Fruit fly (Drosophila melanogaster) whole organism, embryonic: ENCODE data around the gene CG15629.

Experiments used
- Abd-B ChIP-seq: fragments of 200-800 bp; sonication (Bioruptor generic); optimal IDR thresholded peaks from 2 replicates; lab custom pipeline; 2018; ENCODE audit warnings: missing biosample characterization, mild to moderate bottlenecking, missing genetic modification characterization, moderate library complexity
- Atf3 ChIP-seq: fragments of 200-800 bp; sonication (Bioruptor generic); optimal IDR thresholded peaks from 3 replicates; lab custom pipeline; 2016; ENCODE audit warnings: missing biosample characterization, missing genetic modification characterization
- B-H2 ChIP-seq: fragments of 200-800 bp; sonication (Bioruptor generic); optimal IDR thresholded peaks from 2 replicates; lab custom pipeline; 2018; ENCODE audit warnings: missing biosample characterization, mild to moderate bottlenecking, missing genetic modification characterization
- BtbVII ChIP-seq: fragments of 200-800 bp; sonication (Bioruptor generic); optimal IDR thresholded peaks from 3 replicates; lab custom pipeline; 2017; ENCODE audit warnings: missing biosample characterization, mild to moderate bottlenecking, missing genetic modification characterization
- CG12744 ChIP-seq: fragments of 200-800 bp; sonication (Bioruptor generic); optimal IDR thresholded peaks from 2 replicates; lab custom pipeline; 2016; ENCODE audit warnings: missing biosample characterization, missing genetic modification characterization
- CG15011 ChIP-seq: fragments of 200-800 bp; sonication (Bioruptor generic); optimal IDR thresholded peaks from 3 replicates; lab custom pipeline; 2018; ENCODE audit warnings: missing biosample characterization, mild to moderate bottlenecking, missing genetic modification characterization
- CG1603 ChIP-seq: fragments of 200-800 bp; sonication (Bioruptor generic); optimal IDR thresholded peaks from 2 replicates; lab custom pipeline; 2019; ENCODE audit warnings: missing biosample characterization, mild to moderate bottlenecking, missing genetic modification characterization, moderate library complexity
- CG18262 ChIP-seq: fragments of 200-800 bp; optimal IDR thresholded peaks from 3 replicates; lab custom pipeline; 2019; ENCODE audit warnings: missing biosample characterization, mild to moderate bottlenecking, missing genetic modification characterization, moderate library complexity
- CG18476 ChIP-seq: fragments of 200-800 bp; sonication (Bioruptor generic); optimal IDR thresholded peaks from 2 replicates; lab custom pipeline; 2016; ENCODE audit warnings: missing biosample characterization, mild to moderate bottlenecking, missing genetic modification characterization
- CG2116 ChIP-seq: fragments of 200-800 bp; sonication (Bioruptor generic); optimal IDR thresholded peaks from 3 replicates; lab custom pipeline; 2018; ENCODE audit warnings: missing biosample characterization, mild to moderate bottlenecking, missing genetic modification characterization
- CG30020 ChIP-seq: fragments of 200-800 bp; optimal IDR thresholded peaks from 2 replicates; lab custom pipeline; 2019; ENCODE audit warnings: missing biosample characterization, mild to moderate bottlenecking, missing genetic modification characterization, moderate library complexity
- CG32767 ChIP-seq: fragments of 200-800 bp; sonication (Bioruptor generic); IDR thresholded peaks from 2 replicates; pipeline ENCODE4 v1.3.6; 2022; ENCODE audit warnings: missing biosample characterization, missing genetic modification characterization
- CG4328 ChIP-seq: fragments of 200-800 bp; sonication (Bioruptor generic); optimal IDR thresholded peaks from 3 replicates; lab custom pipeline; 2017; ENCODE audit warnings: missing biosample characterization, missing genetic modification reagents, missing genetic modification characterization
- CG4707 ChIP-seq: fragments of 200-800 bp; sonication (Bioruptor generic); optimal IDR thresholded peaks from 2 replicates; lab custom pipeline; 2018; ENCODE audit warnings: missing biosample characterization, mild to moderate bottlenecking, missing genetic modification characterization, moderate library complexity
- CG6254 ChIP-seq: fragments of 200-800 bp; sonication (Bioruptor generic); optimal IDR thresholded peaks from 3 replicates; lab custom pipeline; 2017; ENCODE audit warnings: mild to moderate bottlenecking, missing biosample characterization, missing genetic modification reagents, missing genetic modification characterization
- CG7372 ChIP-seq: fragments of 200-800 bp; sonication (Bioruptor generic); IDR thresholded peaks from 2 replicates; pipeline ENCODE4 v1.3.6; 2022; ENCODE audit warnings: missing biosample characterization, missing genetic modification characterization
- CG8359 ChIP-seq: fragments of 200-800 bp; sonication (Bioruptor generic); optimal IDR thresholded peaks from 2 replicates; lab custom pipeline; 2017; ENCODE audit warnings: missing biosample characterization, mild to moderate bottlenecking, missing genetic modification characterization, borderline replicate concordance
- CG8924 ChIP-seq: fragments of 200-800 bp; optimal IDR thresholded peaks from 3 replicates; lab custom pipeline; 2019; ENCODE audit warnings: missing biosample characterization, mild to moderate bottlenecking, missing genetic modification characterization, moderate library complexity
- CHES-1-like ChIP-seq: fragments of 200-800 bp; sonication (Bioruptor generic); optimal IDR thresholded peaks from 2 replicates; lab custom pipeline; 2016; ENCODE audit warnings: missing biosample characterization, missing genetic modification characterization
- CoRest ChIP-seq: fragments of 200-800 bp; sonication (Bioruptor generic); optimal IDR thresholded peaks from 3 replicates; lab custom pipeline; 2018; ENCODE audit warnings: missing biosample characterization, mild to moderate bottlenecking, missing genetic modification characterization, moderate library complexity
- CrebB ChIP-seq: fragments of 200-800 bp; sonication (Bioruptor generic); optimal IDR thresholded peaks from 3 replicates; lab custom pipeline; 2018; ENCODE audit warnings: missing biosample characterization, mild to moderate bottlenecking, missing genetic modification characterization
- Deaf1 ChIP-seq: fragments of 200-800 bp; optimal IDR thresholded peaks from 3 replicates; lab custom pipeline; 2019; ENCODE audit warnings: missing biosample characterization, mild to moderate bottlenecking, missing genetic modification characterization, moderate library complexity
- Doc3 ChIP-seq: fragments of 200-800 bp; sonication (Bioruptor generic); IDR thresholded peaks from 3 replicates; pipeline ENCODE4 v1.3.6; 2022; ENCODE audit warnings: missing biosample characterization, missing genetic modification characterization; ENCODE audit not compliant: partially characterized antibody
- Hsf ChIP-seq: fragments of 200-800 bp; sonication (Bioruptor generic); optimal IDR thresholded peaks from 3 replicates; lab custom pipeline; 2016; ENCODE audit warnings: missing biosample characterization, missing genetic modification characterization
- Meics ChIP-seq: fragments of 200-800 bp; sonication (Bioruptor generic); optimal IDR thresholded peaks from 2 replicates; lab custom pipeline; 2017; ENCODE audit warnings: missing biosample characterization, mild to moderate bottlenecking, missing genetic modification characterization
- NC2β ChIP-seq: fragments of 200-800 bp; sonication (Bioruptor generic); optimal IDR thresholded peaks from 2 replicates; lab custom pipeline; 2016; ENCODE audit warnings: missing biosample characterization, missing genetic modification characterization
- Ravus ChIP-seq: fragments of 200-800 bp; sonication (Bioruptor generic); IDR thresholded peaks from 2 replicates; pipeline ENCODE4 v1.3.6; 2022; ENCODE audit warnings: missing biosample characterization, missing genetic modification characterization
- Taf1 ChIP-seq: fragments of 200-800 bp; sonication (Bioruptor generic); IDR thresholded peaks from 2 replicates; pipeline ENCODE4 v1.3.6; 2022; ENCODE audit warnings: missing biosample characterization, missing genetic modification characterization
- ap ChIP-seq: fragments of 200-800 bp; sonication (Bioruptor generic); IDR thresholded peaks from 2 replicates; pipeline ENCODE4 v1.3.6; 2022; ENCODE audit warnings: missing biosample characterization, missing genetic modification characterization
- fd3F ChIP-seq: fragments of 200-800 bp; sonication (Bioruptor generic); optimal IDR thresholded peaks from 2 replicates; lab custom pipeline; 2018; ENCODE audit warnings: missing biosample characterization, mild to moderate bottlenecking, missing genetic modification characterization, moderate library complexity
- ftz-f1 ChIP-seq: fragments of 200-800 bp; sonication (Bioruptor generic); optimal IDR thresholded peaks from 2 replicates; lab custom pipeline; 2016; ENCODE audit warnings: missing biosample characterization, missing genetic modification characterization
- gro ChIP-seq: fragments of 200-800 bp; sonication (Bioruptor generic); optimal IDR thresholded peaks from 2 replicates; lab custom pipeline; 2016; ENCODE audit warnings: missing biosample characterization, missing genetic modification characterization
- ken ChIP-seq: fragments of 200-800 bp; sonication (Bioruptor generic); IDR thresholded peaks from 3 replicates; pipeline ENCODE4 v1.3.6; 2022; ENCODE audit warnings: missing biosample characterization, missing genetic modification characterization
- knrl ChIP-seq: fragments of 200-800 bp; sonication (Bioruptor generic); IDR thresholded peaks from 3 replicates; pipeline ENCODE4 v1.3.6; 2022; ENCODE audit warnings: missing biosample characterization, missing genetic modification characterization; ENCODE audit not compliant: partially characterized antibody
- lola ChIP-seq, 3 experiments: fragments of >200 bp in 2 of 3; fragments of 200-800 bp in 1 of 3; sonication (Bioruptor generic) in 1 of 3; optimal IDR thresholded peaks; 2 replicates each; lab custom pipeline; 2017 to 2019; ENCODE audit warnings: missing biosample characterization in 3 of 3, missing genetic modification characterization in 3 of 3, mild to moderate bottlenecking in 1 of 3, moderate library complexity in 1 of 3
- nau ChIP-seq: fragments of 200-800 bp; sonication (Bioruptor generic); optimal IDR thresholded peaks from 3 replicates; lab custom pipeline; 2017; ENCODE audit warnings: missing biosample characterization, mild to moderate bottlenecking, missing genetic modification characterization, missing genetic modification reagents
- nerfin-1 ChIP-seq: fragments of 200-800 bp; sonication (Bioruptor generic); optimal IDR thresholded peaks from 3 replicates; lab custom pipeline; 2019; ENCODE audit warnings: missing biosample characterization, mild to moderate bottlenecking, missing genetic modification characterization, moderate library complexity
- nerfin-2 ChIP-seq: fragments of 200-800 bp; sonication (Bioruptor generic); IDR thresholded peaks from 2 replicates; pipeline ENCODE4 v1.3.6; 2022; ENCODE audit warnings: missing biosample characterization, missing genetic modification characterization; ENCODE audit not compliant: partially characterized antibody
- oc ChIP-seq: fragments of 200-800 bp; sonication (Bioruptor generic); optimal IDR thresholded peaks from 2 replicates; lab custom pipeline; 2018; ENCODE audit warnings: missing biosample characterization, mild to moderate bottlenecking, missing genetic modification characterization, moderate library complexity
- otp ChIP-seq: fragments of 200-800 bp; sonication (Bioruptor generic); IDR thresholded peaks from 3 replicates; pipeline ENCODE4, ENCODE4 v1.3.6; 2022; ENCODE audit warnings: missing biosample characterization, missing genetic modification characterization
- ro ChIP-seq: fragments of 200-800 bp; sonication (Bioruptor generic); IDR thresholded peaks from 2 replicates; pipeline ENCODE4 v1.3.6; 2022; ENCODE audit warnings: missing biosample characterization, missing genetic modification characterization
- row ChIP-seq: fragments of 200-800 bp; sonication (Bioruptor generic); IDR thresholded peaks from 3 replicates; pipeline ENCODE4 v1.3.6; 2022; ENCODE audit warnings: missing biosample characterization, missing genetic modification characterization
- run ChIP-seq: fragments of 200-800 bp; sonication (Bioruptor generic); optimal IDR thresholded peaks from 3 replicates; lab custom pipeline; 2018; ENCODE audit warnings: missing biosample characterization, mild to moderate bottlenecking, missing genetic modification characterization
- salm ChIP-seq: fragments of 200-800 bp; sonication (Bioruptor generic); optimal IDR thresholded peaks from 2 replicates; lab custom pipeline; 2018; ENCODE audit warnings: missing biosample characterization, mild to moderate bottlenecking, missing genetic modification characterization
- sc ChIP-seq, 3 experiments: fragments of >200 bp in 2 of 3; fragments of 200-800 bp in 1 of 3; sonication (Bioruptor generic) in 1 of 3; optimal IDR thresholded peaks; 2 replicates in 2 of 3; 3 replicates in 1 of 3; lab custom pipeline; 2017; ENCODE audit warnings: mild to moderate bottlenecking in 1 of 3, missing biosample characterization in 1 of 3, missing genetic modification characterization in 1 of 3, missing genetic modification reagents in 1 of 3
- scrt ChIP-seq: fragments of 200-800 bp; sonication (Bioruptor generic); optimal IDR thresholded peaks from 2 replicates; lab custom pipeline; 2018; ENCODE audit warnings: missing biosample characterization, mild to moderate bottlenecking, missing genetic modification characterization, moderate library complexity
- sens ChIP-seq: fragments of 200-800 bp; sonication (Bioruptor generic); peaks from one replicate; lab custom pipeline; 2016; ENCODE audit warnings: missing biosample characterization, missing genetic modification characterization
- stwl ChIP-seq: fragments of 200-800 bp; sonication (Bioruptor generic); optimal IDR thresholded peaks from 3 replicates; lab custom pipeline; 2018; ENCODE audit warnings: missing biosample characterization, mild to moderate bottlenecking, missing genetic modification characterization, moderate library complexity
- unc-4 ChIP-seq: fragments of 200-800 bp; sonication (Bioruptor generic); IDR thresholded peaks from 2 replicates; pipeline ENCODE4 v1.3.6; 2022; ENCODE audit warnings: missing biosample characterization, missing genetic modification characterization; ENCODE audit not compliant: partially characterized antibody

CG15629 gene

DNA sequence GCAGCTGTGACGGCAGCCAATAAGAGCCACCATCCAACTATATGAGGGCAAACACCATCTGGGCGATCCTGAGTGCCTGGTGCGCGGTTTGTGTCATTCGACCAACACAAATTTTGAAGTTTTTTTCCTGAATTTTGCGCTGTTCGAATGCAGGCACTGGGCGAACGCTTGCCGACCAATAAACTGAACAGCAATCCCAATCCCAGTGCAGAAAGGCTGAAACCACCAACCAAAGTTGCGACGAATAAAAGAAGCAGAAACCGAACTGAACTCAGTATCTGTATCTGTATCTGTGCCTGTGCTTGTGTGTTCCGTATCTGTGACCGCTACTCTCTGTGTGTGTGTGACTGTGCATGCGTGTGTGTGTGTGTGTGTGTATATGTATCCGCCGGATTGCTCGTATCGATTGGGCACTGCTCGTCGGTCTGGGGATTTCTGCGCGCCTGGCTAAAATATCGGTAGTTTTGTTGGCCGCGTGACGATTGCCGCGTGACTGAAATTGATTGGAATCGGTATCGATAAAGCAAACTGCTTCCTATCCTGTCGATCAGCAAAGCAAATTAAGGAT is 1.2 kb upstream of the CG15629 start (continued):
- peak; percentile 33 for TF ChIP-seq stwl
- no peak for TF ChIP-seq Abd-B (GFP tag; lab: Kevin White, UChicago)
- no peak for TF ChIP-seq fd3F (GFP tag; lab: Kevin White, UChicago)
- peak; percentile 5 for TF ChIP-seq B-H2 (GFP tag; lab: Kevin White, UChicago)
- no peak for TF ChIP-seq CG7372
- no peak; the same call in 2 of the 3 replicates for TF ChIP-seq row
- TF ChIP-seq CG12744 (GFP tag; lab: Kevin White, UChicago): no peak
- TF ChIP-seq run: peak; percentile 43
- no peak for TF ChIP-seq CoRest (tag; lab: Kevin White, UChicago)
- TF ChIP-seq CG1603: peak; percentile 2
- TF ChIP-seq Ravus (GFP tag; lab: Robert Waterston, UW): no peak
- TF ChIP-seq CG30020 (tag; lab: Kevin White, UChicago): no peak
- TF ChIP-seq nau: peak; percentile 25
- no peak for TF ChIP-seq Atf3 (GFP tag; lab: Kevin White, UChicago)
- no peak for TF ChIP-seq salm
- peak; percentile 36 for TF ChIP-seq BtbVII (GFP tag; lab: Kevin White, UChicago)
- TF ChIP-seq CG4707 (GFP tag; lab: Kevin White, UChicago): peak; percentile 17
- TF ChIP-seq CHES-1-like (GFP tag; lab: Kevin White, UChicago): no peak
- no peak for TF ChIP-seq CG8359 (GFP tag; lab: Kevin White, UChicago)
- no peak for TF ChIP-seq Hsf (GFP tag; lab: Kevin White, UChicago)
- no peak for TF ChIP-seq CG2116
- TF ChIP-seq NC2β: no peak
- TF ChIP-seq CG15011: no peak
- no peak for TF ChIP-seq ap (GFP tag; lab: Robert Waterston, UW)
- peak; percentile 73; the same call in 2 of the 3 replicates for TF ChIP-seq Doc3 (GFP tag; lab: Robert Waterston, UW)
- TF ChIP-seq Deaf1 (tag; lab: Kevin White, UChicago): peak; percentile 80
- peak; percentile 85 for TF ChIP-seq Meics (GFP tag; lab: Kevin White, UChicago)
- no peak for TF ChIP-seq ro (GFP tag; lab: Robert Waterston, UW)
- TF ChIP-seq ftz-f1 (GFP tag; lab: Kevin White, UChicago): peak; percentile 91
- TF ChIP-seq nerfin-2: peak; percentile 61
- TF ChIP-seq sens (GFP tag; lab: Kevin White, UChicago): no peak
- TF ChIP-seq nerfin-1 (tag; lab: Kevin White, UChicago): peak; percentile 12
- peak in 1 of 3 experiments; percentile 90 for TF ChIP-seq lola (GFP tag; optimal IDR thresholded peaks at IDR 0.05; lab: Kevin White, UChicago)
- peak in 1 of 2 experiments; percentile 67 for TF ChIP-seq sc (optimal IDR thresholded peaks at IDR 0.05; lab: Kevin White, UChicago)
- no peak for TF ChIP-seq sc (GFP tag; optimal IDR thresholded peaks at IDR 0.05; lab: Kevin White, UChicago)
- TF ChIP-seq CG8924: no peak
- TF ChIP-seq otp: no peak; the same call in 2 of the 3 replicates
- TF ChIP-seq Taf1 (GFP tag; lab: Robert Waterston, UW): no peak
- TF ChIP-seq knrl (GFP tag; lab: Robert Waterston, UW): peak; percentile 65
- peak; percentile 31 for TF ChIP-seq CG4328 (GFP tag; lab: Kevin White, UChicago)
- no peak for TF ChIP-seq ken (GFP tag; lab: Robert Waterston, UW)
- peak; percentile 66 for TF ChIP-seq unc-4 (GFP tag; lab: Robert Waterston, UW)
- no peak for TF ChIP-seq CG18476 (GFP tag; lab: Kevin White, UChicago)
- peak; percentile 57 for TF ChIP-seq scrt (GFP tag; lab: Kevin White, UChicago)
- peak; percentile 86 for TF ChIP-seq CG32767 (GFP tag; lab: Robert Waterston, UW)
- no peak for TF ChIP-seq CG6254 (GFP tag; lab: Kevin White, UChicago)
- no peak for TF ChIP-seq CrebB
- peak; percentile 24 for TF ChIP-seq oc
- TF ChIP-seq gro: peak; percentile 13
- peak; percentile 10 for TF ChIP-seq CG18262 (tag; lab: Kevin White, UChicago)
